Fruit fly (Drosophila melanogaster): ENCODE results near the gene CG10591.

The CG10591 gene

DNA sequence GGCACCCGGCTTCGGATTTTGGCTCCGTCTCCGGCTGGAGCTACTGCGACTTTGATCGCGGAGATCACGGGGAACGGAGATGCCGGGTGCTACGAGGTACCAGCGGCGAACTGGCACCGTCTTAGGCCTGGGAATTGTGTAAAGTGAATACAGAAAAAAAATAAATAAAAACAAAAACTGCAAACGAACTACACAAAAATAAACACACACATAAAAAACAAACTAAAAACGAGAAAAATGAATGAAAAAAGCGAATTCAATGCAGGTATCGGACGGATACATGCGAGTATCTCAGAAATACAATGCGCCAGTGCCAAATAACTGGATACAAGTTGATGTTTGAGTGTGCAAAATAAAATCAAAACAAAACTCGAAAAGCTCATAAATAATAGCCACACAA lies 19.7 kb downstream of the CG10591 start:
- TF ChIP-seq CG31224 (GFP tag; IDR thresholded peaks at IDR 0.05) (no peak), CG9932 (GFP tag; IDR thresholded peaks at IDR 0.05) (0 out of 2 replicates have a peak, but pooled peaks have one; percentile 34), Drgx (GFP tag; IDR thresholded peaks at IDR 0.05) (peak; percentile 80), Ets65A (GFP tag) (peak; percentile 89), CG15696 (tag; optimal IDR thresholded peaks at IDR 0.05) (no peak), CG11456 (GFP tag; IDR thresholded peaks at IDR 0.05) (0 out of 3 replicates have a peak, but pooled peaks have one; percentile 46), sens (GFP tag) (peak; percentile 30), ci (GFP tag; IDR thresholded peaks at IDR 0.05) (0 out of 3 replicates have a peak, but pooled peaks have one; percentile 15)

DNA sequence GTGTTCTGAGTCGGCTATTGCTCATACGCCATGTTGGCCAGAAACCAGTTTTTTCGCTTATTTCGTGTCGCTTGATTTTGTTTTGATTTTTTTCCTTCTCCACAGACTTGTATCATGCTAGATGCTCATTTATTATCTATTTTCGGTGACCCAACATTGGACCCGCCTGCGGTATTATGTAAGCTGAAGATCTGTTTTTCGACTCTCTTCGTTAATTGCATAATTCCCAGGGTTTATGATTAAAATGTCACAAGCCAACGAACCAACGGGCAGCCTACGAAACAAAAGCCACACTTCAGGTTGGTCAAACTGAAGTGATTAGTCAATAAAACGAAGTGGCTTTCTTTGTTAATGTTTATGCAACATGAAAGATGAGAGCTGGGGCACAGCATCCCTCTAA lies 20.9 kb downstream of the CG10591 start:
- TF ChIP-seq abd-A (tag; optimal IDR thresholded peaks at IDR 0.05) (peak; percentile 30), CG7372 (GFP tag; IDR thresholded peaks at IDR 0.05) (peak; percentile 32; the same call in 1 of the 2 replicates), CG13894 (tag; optimal IDR thresholded peaks at IDR 0.05) (peak; percentile 11), CG1529 (GFP tag; optimal IDR thresholded peaks at IDR 0.05) (no peak), Pdp1 (GFP tag; optimal IDR thresholded peaks at IDR 0.05) (peak in 1 of 2 experiments; percentile 94), CG18619 (GFP tag; optimal IDR thresholded peaks at IDR 0.05) (no peak), Awh (GFP tag; IDR thresholded peaks at IDR 0.05) (0 out of 2 replicates have a peak, but pooled peaks have one; percentile 26), oc (tag; optimal IDR thresholded peaks at IDR 0.05) (peak; percentile 79)

DNA sequence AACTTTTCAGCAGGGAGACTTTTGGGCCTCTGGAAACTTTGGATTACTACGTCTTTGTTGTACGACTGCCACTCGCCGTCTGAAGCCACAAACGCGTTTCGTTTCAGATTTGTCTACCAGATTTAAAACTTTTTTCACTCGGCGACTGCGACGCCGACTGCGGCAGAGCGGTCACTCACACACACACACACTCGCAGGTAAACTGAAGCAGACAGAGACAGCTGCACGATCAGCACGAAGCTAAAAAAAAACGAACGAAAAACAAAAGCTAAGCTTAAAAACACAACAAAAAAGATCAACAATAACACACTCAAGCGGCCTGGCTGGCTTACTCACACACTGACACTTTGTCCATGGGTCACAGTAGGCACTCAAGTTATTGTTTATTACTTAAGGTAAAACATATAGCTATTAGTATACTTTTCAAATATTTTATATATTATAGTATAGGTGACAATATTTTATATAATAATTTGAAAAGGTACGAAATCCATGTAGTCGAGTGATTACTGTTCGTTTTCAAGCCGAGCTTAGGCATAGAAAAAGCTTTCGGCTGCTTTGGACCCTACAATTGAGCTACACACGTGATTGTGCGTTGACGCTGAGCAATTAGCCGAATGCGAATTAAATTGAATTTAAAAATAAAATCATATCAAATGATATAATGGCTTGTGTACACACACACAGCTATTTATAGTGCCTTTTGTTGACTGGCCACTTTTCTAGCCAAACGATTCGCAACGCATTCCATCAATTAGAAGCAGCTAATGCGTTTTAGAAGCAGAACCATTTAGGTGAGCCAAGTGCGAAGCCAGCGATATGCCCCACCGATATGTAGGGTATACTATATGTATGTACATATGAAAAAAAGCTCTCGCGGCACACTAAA lies 22.0 kb downstream of the CG10591 start, which contains the start of gene Msr-110:
TSS of gene Msr-110 (minus strand) at position 99 of the 889 bp plus-strand sequence.
- TF ChIP-seq Awh (GFP tag; IDR thresholded peaks at IDR 0.05) = peak; percentile 74
- peak; percentile 69; the same call in 1 of the 2 replicates for TF ChIP-seq GATAe (GFP tag; conservative IDR thresholded peaks at IDR 0.05)
- peak; percentile 71 for TF ChIP-seq E2f2 (GFP tag; IDR thresholded peaks at IDR 0.05)
- TF ChIP-seq exex (tag; optimal IDR thresholded peaks at IDR 0.05) = peak; percentile 64
- TF ChIP-seq dati (GFP tag; IDR thresholded peaks at IDR 0.05) = peak; percentile 47; the same call in 1 of the 2 replicates
- peak; percentile 89 for TF ChIP-seq CG32772 (GFP tag; IDR thresholded peaks at IDR 0.05)
- TF ChIP-seq CG14965 (GFP tag; optimal IDR thresholded peaks at IDR 0.05; ENCODE audit: borderline replicate concordance) = no peak
- TF ChIP-seq crc (GFP tag; optimal IDR thresholded peaks at IDR 0.05) = no peak
- TF ChIP-seq CG2875 (GFP tag; optimal IDR thresholded peaks at IDR 0.05) = peak; percentile 64
- TF ChIP-seq PHDP (tag; optimal IDR thresholded peaks at IDR 0.05) = peak; percentile 91
- TF ChIP-seq CG10366 (GFP tag; IDR thresholded peaks at IDR 0.05) = peak; percentile 90
- peak; percentile 81 for TF ChIP-seq CrebB (tag; optimal IDR thresholded peaks at IDR 0.05)
- peak; percentile 37 for TF ChIP-seq CG8290 (GFP tag; optimal IDR thresholded peaks at IDR 0.05)
- peak in 1 of 2 experiments; percentile 83 for TF ChIP-seq CG8290 (tag; optimal IDR thresholded peaks at IDR 0.05)
- peak; percentile 93 for TF ChIP-seq lab (GFP tag; optimal IDR thresholded peaks at IDR 0.05)
- peak; percentile 90 for TF ChIP-seq fd96Cb (tag; optimal IDR thresholded peaks at IDR 0.05)
- peak; percentile 95 for TF ChIP-seq CG9932 (GFP tag; IDR thresholded peaks at IDR 0.05)
- peak; percentile 42 for TF ChIP-seq repo (GFP tag; optimal IDR thresholded peaks at IDR 0.05)
- peak; percentile 86 for TF ChIP-seq Taf1 (GFP tag; IDR thresholded peaks at IDR 0.05)
- TF ChIP-seq Dad (GFP tag; optimal IDR thresholded peaks at IDR 0.05) = peak; percentile 81
- TF ChIP-seq Side (GFP tag; optimal IDR thresholded peaks at IDR 0.05) = peak; percentile 48
- peak; percentile 84 for TF ChIP-seq CG12219 (GFP tag; optimal IDR thresholded peaks at IDR 0.05)
- TF ChIP-seq mam (GFP tag; optimal IDR thresholded peaks at IDR 0.05) = peak; percentile 55
- peak; percentile 96 for TF ChIP-seq dmrt99B (tag; optimal IDR thresholded peaks at IDR 0.05)
- peak; percentile 84 for TF ChIP-seq Mrtf (GFP tag; IDR thresholded peaks at IDR 0.05)
- peak; percentile 78 for TF ChIP-seq jing (GFP tag; optimal IDR thresholded peaks at IDR 0.05)
- TF ChIP-seq ci (GFP tag; IDR thresholded peaks at IDR 0.05) = peak; percentile 90
- TF ChIP-seq ash1 (GFP tag; optimal IDR thresholded peaks at IDR 0.05) = no peak
- TF ChIP-seq CG9797 (GFP tag; optimal IDR thresholded peaks at IDR 0.05) = no peak
- peak; percentile 93 for TF ChIP-seq corto (GFP tag; optimal IDR thresholded peaks at IDR 0.05)
- peak; percentile 19 for TF ChIP-seq CTCF (GFP tag; optimal IDR thresholded peaks at IDR 0.05)
- TF ChIP-seq insv (GFP tag; optimal IDR thresholded peaks at IDR 0.05) = peak in 1 of 2 experiments; percentile 40
- peak; percentile 87 for TF ChIP-seq Xrp1 (GFP tag; IDR thresholded peaks at IDR 0.05)
